Worm (Caenorhabditis elegans): ENCODE data around the gene pph-5.

DNA sequence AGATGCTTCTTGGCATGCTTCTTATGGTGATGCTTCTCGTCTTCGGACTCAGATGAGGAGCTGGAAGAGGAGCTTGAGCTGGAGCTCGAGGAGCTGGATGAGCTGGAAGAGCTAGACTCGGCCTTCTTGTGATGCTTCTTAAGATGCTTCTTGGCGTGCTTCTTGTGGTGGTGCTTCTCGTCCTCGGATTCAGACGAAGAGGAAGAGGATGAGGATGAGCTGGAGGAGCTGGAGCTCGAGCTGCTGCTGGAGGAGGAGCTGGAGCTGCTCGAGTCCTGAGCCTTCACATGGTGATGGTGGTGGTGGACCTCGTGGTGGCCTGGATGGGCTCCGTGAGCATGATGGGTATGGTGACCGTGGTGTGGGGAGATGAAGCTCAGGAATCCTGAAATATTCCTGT lies 12.5 kb downstream of the pph-5 start:
- TF ChIP-seq ets-4 (GFP tag; optimal IDR thresholded peaks at IDR 0.05) (no peak), madf-8 (GFP tag; conservative IDR thresholded peaks at IDR 0.05) (no peak)

Data from whole organism, young adult.